Worm (Caenorhabditis elegans) whole organism, mixed stage, embryonic: ENCODE measurements around the gene W07E6.5.

Experiments used
- sptf-1 ChIP-seq: sonication (generic microtip); optimal IDR thresholded peaks from 2 replicates; lab custom pipeline; 2017; ENCODE audit warnings: mild to moderate bottlenecking, missing genetic modification characterization, moderate library complexity, missing compliant biosample characterization
- unc-62 ChIP-seq: fragments of 150-350 bp; optimal IDR thresholded peaks from 2 replicates; lab custom pipeline; 2014; ENCODE audit warnings: missing biosample characterization, missing genetic modification reagents, missing genetic modification characterization

- no peak for TF ChIP-seq unc-62
- no peak for TF ChIP-seq sptf-1
These were observed 38.7 kb downstream of the W07E6.5 start for ce11 chrII:511968-512367.
